Worm (Caenorhabditis elegans): ENCODE measurements around the gene golg-2.

Gene golg-2

ce11 chrII:4987257-4987656 lies 52.6 kb downstream of the golg-2 start:
- TF ChIP-seq ama-1 (optimal IDR thresholded peaks at IDR 0.05) (no peak), ztf-11 (tag; optimal IDR thresholded peaks at IDR 0.05) (no peak), unc-62 (GFP tag; optimal IDR thresholded peaks at IDR 0.05) (no peak), fkh-2 (tag; optimal IDR thresholded peaks at IDR 0.05) (no peak), elt-3 (tag; optimal IDR thresholded peaks at IDR 0.05) (no peak), ceh-16 (tag; optimal IDR thresholded peaks at IDR 0.05) (no peak), mml-1 (tag; optimal IDR thresholded peaks at IDR 0.05) (no peak), ceh-28 (tag; optimal IDR thresholded peaks at IDR 0.05) (no peak), lin-39 (tag; optimal IDR thresholded peaks at IDR 0.05) (no peak), unc-39 (tag; optimal IDR thresholded peaks at IDR 0.05) (no peak)

- TF ChIP-seq nhr-237 (tag; optimal IDR thresholded peaks at IDR 0.05) (no peak), unc-39 (tag; optimal IDR thresholded peaks at IDR 0.05) (no peak), zag-1 (tag; optimal IDR thresholded peaks at IDR 0.05) (no peak), nhr-67 (tag; optimal IDR thresholded peaks at IDR 0.05) (no peak), elt-3 (tag; optimal IDR thresholded peaks at IDR 0.05) (no peak), jun-1 (tag; optimal IDR thresholded peaks at IDR 0.05) (no peak), lin-39 (tag; optimal IDR thresholded peaks at IDR 0.05) (no peak), lsy-12 (tag; optimal IDR thresholded peaks at IDR 0.05) (no peak), fkh-10 (GFP tag; optimal IDR thresholded peaks at IDR 0.05) (no peak), elt-1 (tag; optimal IDR thresholded peaks at IDR 0.05) (no peak), nhr-25 (tag; optimal IDR thresholded peaks at IDR 0.05) (no peak), nhr-11 (tag; optimal IDR thresholded peaks at IDR 0.05) (no peak), sea-2 (GFP tag; optimal IDR thresholded peaks at IDR 0.05) (no peak), pha-4 (tag; optimal IDR thresholded peaks at IDR 0.05) (no peak), egl-5 (tag; optimal IDR thresholded peaks at IDR 0.05) (no peak), lin-15B (tag; optimal IDR thresholded peaks at IDR 0.05) (no peak)
These were observed 53.2 kb downstream of the golg-2 start for ce11 chrII:4986664-4987063.

All from whole organism, L3 larva.